Worm (Caenorhabditis elegans) whole organism, L4 larva: ENCODE data around the gene cex-1.

Experiments used
- R02D3.7 ChIP-seq: fragments of 150-350 bp; sonication (generic microtip); optimal IDR thresholded peaks from 3 replicates; lab custom pipeline; 2014; ENCODE audit warnings: missing biosample characterization, missing genetic modification characterization
- aha-1 ChIP-seq: fragments of 150-350 bp; peaks from one replicate; lab custom pipeline; 2014; ENCODE audit warnings: missing biosample characterization, missing genetic modification characterization
- lin-39 ChIP-seq: fragments of 150-350 bp; optimal IDR thresholded peaks from 2 replicates; lab custom pipeline; 2014; ENCODE audit warnings: missing biosample characterization, missing genetic modification reagents, missing genetic modification characterization
- lsy-2 ChIP-seq, 2 experiments: fragments of 150-350 bp in 1 of 2; sonication (generic microtip) in 1 of 2; optimal IDR thresholded peaks; 2 replicates each; lab custom pipeline; 2014 to 2017; ENCODE audit warnings: missing biosample characterization in 2 of 2, missing genetic modification characterization in 2 of 2
- nhr-11 ChIP-seq: fragments of 150-350 bp; optimal IDR thresholded peaks from 2 replicates; lab custom pipeline; 2014; ENCODE audit warnings: missing biosample characterization, missing genetic modification characterization
- nhr-111 ChIP-seq: fragments of 200-800 bp; sonication (Bioruptor generic); optimal IDR thresholded peaks from 2 replicates; lab custom pipeline; 2018; ENCODE audit warnings: mild to moderate bottlenecking, missing genetic modification characterization, missing compliant biosample characterization
- rbr-2 ChIP-seq: sonication (generic microtip); optimal IDR thresholded peaks from 2 replicates; lab custom pipeline; 2016; ENCODE audit warnings: missing genotype, missing genetic modification characterization, missing compliant biosample characterization
- unc-39 ChIP-seq: sonication (generic microtip); optimal IDR thresholded peaks from 2 replicates; lab custom pipeline; 2017; ENCODE audit warnings: missing biosample characterization, missing genetic modification characterization
- zag-1 ChIP-seq: fragments of 150-350 bp; optimal IDR thresholded peaks from 2 replicates; lab custom pipeline; 2014; ENCODE audit warnings: missing biosample characterization, missing genetic modification characterization
- ztf-11 ChIP-seq: fragments of 150-350 bp; optimal IDR thresholded peaks from 2 replicates; lab custom pipeline; 2014; ENCODE audit warnings: missing biosample characterization, missing genetic modification characterization

DNA sequence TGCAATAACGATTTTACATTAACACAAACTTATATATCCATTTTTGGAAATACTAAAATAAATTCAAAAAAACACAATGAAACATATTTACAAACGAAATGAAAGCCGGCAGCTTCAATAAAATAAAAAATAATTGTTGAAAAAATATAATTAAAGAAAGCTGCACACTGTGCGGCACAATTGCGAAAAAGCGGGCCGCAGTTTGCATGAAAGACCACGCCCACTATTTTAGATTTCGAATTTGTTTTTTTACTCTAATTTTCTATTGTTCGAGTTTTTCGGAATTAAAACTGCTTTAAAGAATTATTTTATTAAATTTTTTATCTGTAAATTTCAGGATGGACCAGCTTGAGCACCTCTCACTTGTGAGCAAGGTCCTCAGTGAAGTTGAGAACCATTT, 48.3 kb upstream of the cex-1 start, which contains the start of gene mog-5:
- TF ChIP-seq rbr-2: no peak
- TF ChIP-seq ztf-11 (tag; lab: Kevin White, UChicago): no peak
- no peak for TF ChIP-seq unc-39 (tag; lab: Kevin White, UChicago)
- no peak for TF ChIP-seq lin-39 (tag; lab: Kevin White, UChicago)
- TF ChIP-seq nhr-111 (GFP tag; lab: Kevin White, UChicago): no peak
- no peak for TF ChIP-seq lsy-2 (tag; optimal IDR thresholded peaks at IDR 0.05; lab: Kevin White, UChicago)
- TF ChIP-seq R02D3.7: no peak
- no peak for TF ChIP-seq zag-1 (tag; lab: Kevin White, UChicago)
- TF ChIP-seq nhr-11 (tag; lab: Kevin White, UChicago): no peak
- no peak for TF ChIP-seq aha-1 (tag; lab: Kevin White, UChicago)
